Worm (Caenorhabditis elegans) whole organism, late embryonic: ENCODE results near the gene gmap-1.

Source experiments
- C08G9.2 ChIP-seq: sonication (generic microtip); optimal IDR thresholded peaks from 2 replicates; lab custom pipeline; 2016; ENCODE audit warnings: mild to moderate bottlenecking, missing genetic modification characterization, moderate library complexity, missing compliant biosample characterization
- K02D7.2 ChIP-seq: sonication (generic microtip); optimal IDR thresholded peaks from 2 replicates; lab custom pipeline; 2017; ENCODE audit warnings: mild to moderate bottlenecking, missing genetic modification characterization, missing compliant biosample characterization
- T23F11.4 ChIP-seq: fragments of 200-800 bp; sonication (Bioruptor generic); optimal IDR thresholded peaks from 2 replicates; lab custom pipeline; 2018; ENCODE audit warnings: mild to moderate bottlenecking, missing genetic modification characterization, missing compliant biosample characterization
- ama-1 ChIP-seq: fragments of 150-350 bp; optimal IDR thresholded peaks from 2 replicates; lab custom pipeline; 2014
- ceh-14 ChIP-seq: sonication (generic microtip); optimal IDR thresholded peaks from 2 replicates; lab custom pipeline; 2016; ENCODE audit warnings: missing genotype, missing genetic modification characterization, missing compliant biosample characterization
- ceh-2 ChIP-seq: sonication (generic microtip); optimal IDR thresholded peaks from 2 replicates; lab custom pipeline; 2016; ENCODE audit warnings: missing genotype, missing genetic modification characterization, missing compliant biosample characterization
- ceh-22 ChIP-seq: sonication (generic microtip); optimal IDR thresholded peaks from 2 replicates; lab custom pipeline; 2017; ENCODE audit warnings: missing biosample characterization, missing genetic modification characterization
- ceh-31 ChIP-seq: sonication (generic microtip); optimal IDR thresholded peaks from 2 replicates; lab custom pipeline; 2016; ENCODE audit warnings: missing genetic modification characterization, missing compliant biosample characterization
- ceh-34 ChIP-seq: sonication (generic microtip); optimal IDR thresholded peaks from 2 replicates; lab custom pipeline; 2016; ENCODE audit warnings: mild to moderate bottlenecking, missing genetic modification characterization, missing compliant biosample characterization
- ceh-45 ChIP-seq: fragments of 200-800 bp; sonication (Bioruptor generic); IDR thresholded peaks from 2 replicates; pipeline ENCODE4 v1.3.6; 2022; ENCODE audit warnings: missing genetic modification reagents, missing genetic modification characterization, missing compliant biosample characterization
- ceh-48 ChIP-seq: sonication (generic microtip); optimal IDR thresholded peaks from 2 replicates; lab custom pipeline; 2016; ENCODE audit warnings: missing genetic modification characterization, inconsistent platforms, missing compliant biosample characterization
- dve-1 ChIP-seq: sonication (generic microtip); optimal IDR thresholded peaks from 2 replicates; lab custom pipeline; 2017; ENCODE audit warnings: antibody characterized with exemption, mild to moderate bottlenecking, missing genetic modification characterization, missing compliant biosample characterization
- elt-4 ChIP-seq: sonication (generic microtip); optimal IDR thresholded peaks from 2 replicates; lab custom pipeline; 2016; ENCODE audit warnings: missing genetic modification characterization, missing compliant biosample characterization
- eyg-1 ChIP-seq: sonication (generic microtip); optimal IDR thresholded peaks from 2 replicates; lab custom pipeline; 2016; ENCODE audit warnings: missing genotype, missing genetic modification characterization, missing compliant biosample characterization
- fax-1 ChIP-seq: sonication (generic microtip); optimal IDR thresholded peaks from 2 replicates; lab custom pipeline; 2016; ENCODE audit warnings: missing genotype, missing genetic modification characterization, missing compliant biosample characterization
- gmeb-2 ChIP-seq: sonication (generic microtip); optimal IDR thresholded peaks from 2 replicates; lab custom pipeline; 2016; ENCODE audit warnings: missing genetic modification characterization, inconsistent platforms, missing compliant biosample characterization
- hlh-15 ChIP-seq: sonication (generic microtip); optimal IDR thresholded peaks from 2 replicates; lab custom pipeline; 2016; ENCODE audit warnings: missing genetic modification characterization, missing compliant biosample characterization
- hlh-30 ChIP-seq: sonication (generic microtip); optimal IDR thresholded peaks from 2 replicates; lab custom pipeline; 2017; ENCODE audit warnings: antibody characterized with exemption, missing genetic modification characterization, missing compliant biosample characterization; ENCODE audit not compliant: insufficient read depth
- hlh-6 ChIP-seq: sonication (generic microtip); optimal IDR thresholded peaks from 2 replicates; lab custom pipeline; 2016; ENCODE audit warnings: missing genotype, missing genetic modification characterization, missing compliant biosample characterization
- hlh-8 ChIP-seq: sonication (generic microtip); optimal IDR thresholded peaks from 2 replicates; lab custom pipeline; 2016; ENCODE audit warnings: missing genotype, missing genetic modification characterization, missing compliant biosample characterization
- nhr-11 ChIP-seq: fragments of 150-350 bp; optimal IDR thresholded peaks from 2 replicates; lab custom pipeline; 2014; ENCODE audit warnings: missing biosample characterization, missing genetic modification characterization
- nhr-232 ChIP-seq: sonication (generic microtip); optimal IDR thresholded peaks from 2 replicates; lab custom pipeline; 2016; ENCODE audit warnings: missing genetic modification characterization, missing compliant biosample characterization
- pha-2 ChIP-seq: sonication (generic microtip); optimal IDR thresholded peaks from 2 replicates; lab custom pipeline; 2017; ENCODE audit warnings: mild to moderate bottlenecking, missing genetic modification characterization, missing compliant biosample characterization
- pha-4 ChIP-seq: fragments of 150-350 bp; optimal IDR thresholded peaks from 2 replicates; lab custom pipeline; 2018; ENCODE audit warnings: missing biosample characterization, missing genetic modification reagents, missing genetic modification characterization
- pqm-1 ChIP-seq: sonication (generic microtip); optimal IDR thresholded peaks from 2 replicates; lab custom pipeline; 2016; ENCODE audit warnings: missing genetic modification characterization, missing compliant biosample characterization
- pros-1 ChIP-seq: fragments of 150-350 bp; optimal IDR thresholded peaks from 2 replicates; lab custom pipeline; 2014; ENCODE audit warnings: missing biosample characterization, missing genetic modification reagents, missing genetic modification characterization
- rnt-1 ChIP-seq: sonication (generic microtip); optimal IDR thresholded peaks from 2 replicates; lab custom pipeline; 2016; ENCODE audit warnings: missing genetic modification characterization, missing compliant biosample characterization
- sox-4 ChIP-seq: sonication (generic microtip); optimal IDR thresholded peaks from 2 replicates; lab custom pipeline; 2017; ENCODE audit warnings: mild to moderate bottlenecking, missing genetic modification characterization, inconsistent platforms, missing compliant biosample characterization
- tbx-2 ChIP-seq: sonication (generic microtip); optimal IDR thresholded peaks from 2 replicates; lab custom pipeline; 2016; ENCODE audit warnings: missing genetic modification characterization, missing compliant biosample characterization
- tbx-7 ChIP-seq: sonication (generic microtip); optimal IDR thresholded peaks from 2 replicates; lab custom pipeline; 2016; ENCODE audit warnings: missing genotype, missing genetic modification characterization, missing compliant biosample characterization
- unc-3 ChIP-seq, 2 experiments: fragments of 200-800 bp in 1 of 2; sonication (Bioruptor generic) in 1 of 2; sonication (generic microtip) in 1 of 2; conservative IDR thresholded peaks in 1 of 2; optimal IDR thresholded peaks in 1 of 2; 2 replicates each; pipeline versions ENCODE4 v1.3.6 to Lab custom; 2016 to 2022; ENCODE audit warnings: missing compliant biosample characterization in 2 of 2, missing genetic modification characterization in 2 of 2, missing genetic modification reagents in 1 of 2
- unc-86 ChIP-seq: sonication (generic microtip); optimal IDR thresholded peaks from 2 replicates; lab custom pipeline; 2016; ENCODE audit warnings: missing genetic modification characterization, missing compliant biosample characterization

The gmap-1 gene

ce11 chrX:12958897-12959296, 24.1 kb upstream of the gmap-1 start:
- no peak for TF ChIP-seq pha-4 (tag; lab: Kevin White, UChicago)
- TF ChIP-seq tbx-2, result no peak
- no peak for TF ChIP-seq unc-3 (GFP tag; conservative IDR thresholded peaks at IDR 0.05; lab: Robert Waterston, UW)
- no peak for TF ChIP-seq unc-3 (tag; optimal IDR thresholded peaks at IDR 0.05; lab: Kevin White, UChicago)
- no peak for TF ChIP-seq ceh-45 (GFP tag; lab: Robert Waterston, UW)
- TF ChIP-seq fax-1 (tag; lab: Kevin White, UChicago), result no peak
- TF ChIP-seq pqm-1, result no peak
- TF ChIP-seq nhr-232 (tag; lab: Kevin White, UChicago), result no peak
- TF ChIP-seq hlh-8, result no peak

ce11 chrX:12951175-12951574, 16.4 kb upstream of the gmap-1 start:
- TF ChIP-seq T23F11.4 (GFP tag; lab: Kevin White, UChicago), result no peak
- TF ChIP-seq ceh-2, result no peak

ce11 chrX:12946533-12946932, 11.8 kb upstream of the gmap-1 start, which contains the start of gene C05E7.3:
C05E7.3 (minus strand) TSS chrX:12946633.
- TF ChIP-seq nhr-11 (tag; lab: Kevin White, UChicago) (no peak), eyg-1 (tag; lab: Kevin White, UChicago) (no peak), hlh-8 (no peak), ceh-48 (tag; lab: Kevin White, UChicago) (no peak), hlh-30 (tag; lab: Kevin White, UChicago) (no peak), ceh-34 (tag; lab: Kevin White, UChicago) (no peak), hlh-6 (tag; lab: Kevin White, UChicago) (no peak), elt-4 (tag; lab: Kevin White, UChicago) (no peak), K02D7.2 (tag; lab: Kevin White, UChicago) (no peak), ceh-31 (tag; lab: Kevin White, UChicago) (no peak), tbx-2 (no peak), gmeb-2 (tag; lab: Kevin White, UChicago) (no peak), pha-4 (tag; lab: Kevin White, UChicago) (no peak), rnt-1 (tag; lab: Kevin White, UChicago) (no peak), ceh-14 (tag; lab: Kevin White, UChicago) (no peak)

DNA sequence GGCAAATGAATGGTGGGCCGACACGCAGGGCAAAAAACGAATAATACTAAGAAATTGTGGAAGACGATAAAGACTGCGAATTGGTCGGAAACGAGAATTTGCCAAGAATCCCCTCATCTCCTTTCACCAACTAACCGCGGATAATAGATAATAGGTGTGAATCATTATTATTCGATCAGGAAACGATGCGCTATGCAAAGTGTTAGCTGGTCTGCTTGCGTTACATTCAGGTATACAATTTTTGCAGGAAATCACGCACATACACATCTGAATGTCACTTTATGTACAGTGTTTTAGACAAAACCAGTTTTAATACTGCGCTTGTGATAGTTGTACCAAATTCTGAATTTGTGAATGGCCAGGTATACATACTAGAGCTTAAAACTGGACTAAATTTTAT, 9.9 kb upstream of the gmap-1 start:
- TF ChIP-seq tbx-7 (tag; lab: Kevin White, UChicago), result no peak
- TF ChIP-seq T23F11.4 (GFP tag; lab: Kevin White, UChicago), result no peak
- TF ChIP-seq sox-4 (tag; lab: Kevin White, UChicago), result no peak
- TF ChIP-seq unc-86 (tag; lab: Kevin White, UChicago), result no peak
- no peak for TF ChIP-seq ceh-45 (GFP tag; lab: Robert Waterston, UW)
- TF ChIP-seq ceh-22 (tag; lab: Kevin White, UChicago), result no peak
- TF ChIP-seq, all 69 proteins: peak for 0

- TF ChIP-seq ama-1 (lab: Kevin White, UChicago) (no peak), hlh-8 (no peak)
- TF ChIP-seq, all 69 proteins: peak for 0
These were observed 8.4 kb upstream of the gmap-1 start, which contains the start of gene gmap-2 for ce11 chrX:12943166-12943565. gmap-2 (minus strand) TSS chrX:12943266.

DNA sequence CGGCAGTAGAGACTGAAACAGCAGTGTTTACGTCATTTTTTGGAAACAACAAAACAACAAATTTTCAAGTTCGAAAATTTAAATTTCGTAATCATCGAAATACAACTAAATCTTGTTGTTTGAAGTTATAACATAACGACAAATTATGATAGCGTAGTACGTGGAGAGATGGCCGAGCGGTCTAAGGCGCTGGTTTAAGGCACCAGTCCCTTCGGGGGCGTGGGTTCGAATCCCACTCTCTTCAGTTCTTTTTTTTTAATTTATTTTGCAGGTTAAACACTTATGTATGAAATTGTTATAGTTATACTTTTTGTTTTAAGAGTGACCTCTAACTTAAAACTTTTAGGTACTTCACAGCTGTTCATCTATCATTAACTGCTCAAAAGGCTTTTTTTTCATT, 7.5 kb upstream of the gmap-1 start:
- no peak for TF ChIP-seq hlh-15
- TF ChIP-seq nhr-11 (tag; lab: Kevin White, UChicago), result no peak
- no peak for TF ChIP-seq pha-2
- no peak for TF ChIP-seq C08G9.2 (tag; lab: Kevin White, UChicago)
- TF ChIP-seq dve-1 (tag; lab: Kevin White, UChicago), result no peak
- no peak for TF ChIP-seq pros-1 (tag; lab: Kevin White, UChicago)
